Worm (Caenorhabditis elegans): ENCODE results near the gene angl-1.

ce11 chrV:2621879-2622278, 31.0 kb upstream of the angl-1 start, which contains the start of gene srh-271:
- TF ChIP-seq elt-1 (tag; optimal IDR thresholded peaks at IDR 0.05) (no peak), egl-27 (tag; optimal IDR thresholded peaks at IDR 0.05) (no peak), pha-4 (tag; optimal IDR thresholded peaks at IDR 0.05) (no peak), lin-39 (tag; optimal IDR thresholded peaks at IDR 0.05) (no peak), ztf-11 (tag; optimal IDR thresholded peaks at IDR 0.05) (no peak), nhr-12 (tag; optimal IDR thresholded peaks at IDR 0.05) (no peak)

Data from whole organism, L3 larva.